Worm (Caenorhabditis elegans) whole organism, young adult: ENCODE data around the gene R02F2.9.

Experiments
- D2030.7 ChIP-seq: fragments of 200-800 bp; sonication (Bioruptor generic); IDR thresholded peaks from 2 replicates; pipeline ENCODE4 v1.3.6; 2022; ENCODE audit warnings: missing genetic modification reagents, missing genetic modification characterization, missing compliant biosample characterization
- Y79H2A.3 ChIP-seq: fragments of 200-800 bp; sonication (Bioruptor generic); conservative IDR thresholded peaks from 2 replicates; pipeline ENCODE4 v1.3.6; 2022; ENCODE audit warnings: missing genetic modification reagents, missing genetic modification characterization, missing compliant biosample characterization
- akir-1 ChIP-seq: fragments of 200-800 bp; sonication (Bioruptor generic); optimal IDR thresholded peaks from 2 replicates; lab custom pipeline; 2018; ENCODE audit warnings: mild to moderate bottlenecking, missing genetic modification characterization, moderate library complexity, missing compliant biosample characterization
- hlh-26 ChIP-seq: fragments of 200-800 bp; sonication (Bioruptor generic); conservative IDR thresholded peaks from 2 replicates; pipeline ENCODE4 v1.3.6; 2022; ENCODE audit warnings: missing genetic modification reagents, missing genetic modification characterization, missing compliant biosample characterization
- mes-4 ChIP-seq: sonication (generic microtip); optimal IDR thresholded peaks from 2 replicates; lab custom pipeline; 2016; ENCODE audit warnings: missing genotype, missing genetic modification characterization, missing compliant biosample characterization
- nfyb-1 ChIP-seq: fragments of 200-800 bp; sonication (Bioruptor generic); IDR thresholded peaks from 2 replicates; pipeline ENCODE4 v1.3.6; 2022; ENCODE audit warnings: missing genetic modification reagents, missing genetic modification characterization, missing compliant biosample characterization
- unc-62 ChIP-seq: fragments of 150-350 bp; optimal IDR thresholded peaks from 2 replicates; lab custom pipeline; 2014; ENCODE audit warnings: missing biosample characterization, missing genetic modification reagents, missing genetic modification characterization
- ztf-18 ChIP-seq: sonication (generic microtip); optimal IDR thresholded peaks from 2 replicates; lab custom pipeline; 2016; ENCODE audit warnings: missing genotype, mild to moderate bottlenecking, missing genetic modification characterization, missing compliant biosample characterization
- ztf-25 ChIP-seq: fragments of 200-800 bp; sonication (Bioruptor generic); IDR thresholded peaks from 2 replicates; pipeline ENCODE4 v1.3.6; 2022; ENCODE audit warnings: missing genetic modification reagents, missing genetic modification characterization, missing compliant biosample characterization

DNA sequence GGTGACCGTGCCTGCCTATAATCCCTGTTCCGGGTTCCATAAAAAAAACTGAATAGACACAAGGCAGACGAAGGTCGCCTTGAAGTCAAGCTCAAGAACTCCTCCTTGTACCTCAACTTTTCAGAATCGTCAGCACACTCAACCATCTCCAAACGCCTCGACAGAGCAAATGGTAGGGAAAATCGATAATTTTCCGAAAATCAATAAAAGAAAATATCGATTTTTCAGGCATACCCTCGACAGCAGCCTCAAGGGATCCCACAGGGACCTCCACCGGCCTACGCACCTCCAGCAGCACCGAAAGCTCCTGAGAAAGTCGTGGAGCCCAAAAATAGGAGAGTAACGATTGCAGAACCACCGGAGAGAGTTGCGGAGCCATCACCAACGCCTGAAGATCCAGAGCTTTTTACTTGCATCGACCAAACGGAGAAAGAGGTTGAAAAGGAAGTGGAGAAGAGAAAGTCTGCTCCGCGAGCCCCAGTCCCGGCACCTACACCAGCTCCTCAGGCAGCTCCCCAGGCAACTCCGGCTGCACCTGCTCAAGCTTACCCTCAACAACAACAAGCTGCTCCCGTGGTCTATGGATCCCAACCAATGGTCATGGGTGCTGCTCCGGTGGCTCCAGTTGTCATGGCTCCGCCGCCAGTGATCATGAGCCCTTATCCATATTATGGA is 19.4 kb upstream of the R02F2.9 start:
- TF ChIP-seq unc-62 (GFP tag; lab: Kevin White, UChicago) (no peak), ztf-25 (GFP tag; lab: Robert Waterston, UW) (no peak), akir-1 (GFP tag; lab: Kevin White, UChicago) (no peak), Y79H2A.3 (GFP tag; lab: Robert Waterston, UW) (no peak), hlh-26 (GFP tag; lab: Robert Waterston, UW) (no peak), nfyb-1 (no peak), D2030.7 (GFP tag; lab: Robert Waterston, UW) (no peak), mes-4 (no peak), ztf-18 (tag; lab: Kevin White, UChicago) (no peak)
